Fruit fly (Drosophila melanogaster) whole organism, embryonic: ENCODE results near the gene Rab8.

Experiments used
- Asciz ChIP-seq: fragments of 200-800 bp; sonication (Bioruptor generic); optimal IDR thresholded peaks from 2 replicates; lab custom pipeline; 2017; ENCODE audit warnings: missing biosample characterization, mild to moderate bottlenecking, missing genetic modification characterization, missing genetic modification reagents
- Atf-2 ChIP-seq: fragments of 200-800 bp; sonication (Bioruptor generic); optimal IDR thresholded peaks from 2 replicates; lab custom pipeline; 2016; ENCODE audit warnings: missing biosample characterization, missing genetic modification characterization
- CG11695 ChIP-seq: fragments of 200-800 bp; sonication (Bioruptor generic); IDR thresholded peaks from 3 replicates; pipeline ENCODE4 v1.3.6; 2022; ENCODE audit warnings: missing biosample characterization, missing genetic modification characterization
- CG11696 ChIP-seq: fragments of 200-800 bp; sonication (Bioruptor generic); IDR thresholded peaks from 2 replicates; pipeline ENCODE4 v1.3.6; 2022; ENCODE audit warnings: missing biosample characterization, missing genetic modification characterization
- CG14050 ChIP-seq: fragments of 200-800 bp; sonication (Bioruptor generic); IDR thresholded peaks from 3 replicates; pipeline ENCODE4 v1.3.6; 2022; ENCODE audit warnings: missing biosample characterization, missing genetic modification characterization
- CG17328 ChIP-seq: fragments of 200-800 bp; sonication (Bioruptor generic); IDR thresholded peaks from 2 replicates; pipeline ENCODE4 v1.3.6; 2022; ENCODE audit warnings: missing biosample characterization, missing genetic modification characterization
- CG17361 ChIP-seq: fragments of 200-800 bp; sonication (Bioruptor generic); IDR thresholded peaks from 3 replicates; pipeline ENCODE4 v1.3.6; 2022; ENCODE audit warnings: missing biosample characterization, missing genetic modification characterization
- CG4424 ChIP-seq: fragments of 200-800 bp; sonication (Bioruptor generic); optimal IDR thresholded peaks from 3 replicates; lab custom pipeline; 2016; ENCODE audit warnings: missing biosample characterization, missing genetic modification characterization
- CG8924 ChIP-seq: fragments of 200-800 bp; optimal IDR thresholded peaks from 3 replicates; lab custom pipeline; 2019; ENCODE audit warnings: missing biosample characterization, mild to moderate bottlenecking, missing genetic modification characterization, moderate library complexity
- CG9437 ChIP-seq: fragments of 200-800 bp; sonication (Bioruptor generic); optimal IDR thresholded peaks from 2 replicates; lab custom pipeline; 2018; ENCODE audit warnings: missing biosample characterization, mild to moderate bottlenecking, missing genetic modification characterization
- D ChIP-seq, 2 experiments: fragments of 200-800 bp in 1 of 2; fragments of >200 bp in 1 of 2; sonication (Bioruptor generic) in 1 of 2; optimal IDR thresholded peaks; 2 replicates in 1 of 2; 3 replicates in 1 of 2; lab custom pipeline; 2017; ENCODE audit warnings: mild to moderate bottlenecking in 1 of 2, missing biosample characterization in 1 of 2, missing genetic modification characterization in 1 of 2, missing genetic modification reagents in 1 of 2
- D19A ChIP-seq: fragments of 200-800 bp; optimal IDR thresholded peaks from 3 replicates; lab custom pipeline; 2019; ENCODE audit warnings: missing biosample characterization, mild to moderate bottlenecking, missing genetic modification characterization, moderate library complexity
- Drgx ChIP-seq: fragments of 200-800 bp; sonication (Bioruptor generic); IDR thresholded peaks from 2 replicates; pipeline ENCODE4 v1.3.6; 2022; ENCODE audit warnings: missing biosample characterization, missing genetic modification characterization
- Hand ChIP-seq: fragments of 200-800 bp; sonication (Bioruptor generic); optimal IDR thresholded peaks from 2 replicates; lab custom pipeline; 2017; ENCODE audit warnings: mild to moderate bottlenecking, missing biosample characterization, missing genetic modification reagents, missing genetic modification characterization
- Hr39 ChIP-seq: fragments of >200 bp; optimal IDR thresholded peaks from 2 replicates; lab custom pipeline; 2017
- MESR4 ChIP-seq: fragments of 200-800 bp; sonication (Bioruptor generic); optimal IDR thresholded peaks from 2 replicates; lab custom pipeline; 2018; ENCODE audit warnings: missing biosample characterization, mild to moderate bottlenecking, missing genetic modification characterization, moderate library complexity
- Rx ChIP-seq: fragments of 200-800 bp; sonication (Bioruptor generic); IDR thresholded peaks from 2 replicates; pipeline ENCODE4 v1.3.6; 2022; ENCODE audit warnings: missing biosample characterization, missing genetic modification characterization
- ab ChIP-seq: fragments of 200-800 bp; sonication (Bioruptor generic); optimal IDR thresholded peaks from 2 replicates; lab custom pipeline; 2016; ENCODE audit warnings: missing biosample characterization, missing genetic modification characterization
- aop ChIP-seq: fragments of 200-800 bp; sonication (Bioruptor generic); IDR thresholded peaks from 2 replicates; pipeline ENCODE4 v1.3.6; 2022; ENCODE audit warnings: missing biosample characterization, missing genetic modification characterization
- bowl ChIP-seq: fragments of 200-800 bp; sonication (Bioruptor generic); IDR thresholded peaks from 2 replicates; pipeline ENCODE4 v1.3.6; 2022; ENCODE audit warnings: missing biosample characterization, missing genetic modification characterization
- cato ChIP-seq: fragments of 200-800 bp; sonication (Bioruptor generic); optimal IDR thresholded peaks from 2 replicates; lab custom pipeline; 2016; ENCODE audit warnings: missing biosample characterization, missing genetic modification characterization, borderline replicate concordance
- chif ChIP-seq, 2 experiments: fragments of 200-800 bp; sonication (Bioruptor generic); optimal IDR thresholded peaks; 3 replicates each; lab custom pipeline; 2016; ENCODE audit warnings: missing biosample characterization in 2 of 2, missing genetic modification characterization in 2 of 2
- fd64A ChIP-seq: fragments of 200-800 bp; sonication (Bioruptor generic); optimal IDR thresholded peaks from 3 replicates; lab custom pipeline; 2018; ENCODE audit warnings: missing biosample characterization, mild to moderate bottlenecking, missing genetic modification characterization
- inv ChIP-seq: fragments of 200-800 bp; sonication (Bioruptor generic); IDR thresholded peaks from 2 replicates; pipeline ENCODE4 v1.3.6; 2022; ENCODE audit warnings: missing biosample characterization, missing genetic modification characterization; ENCODE audit not compliant: partially characterized antibody
- lbe ChIP-seq: fragments of 200-800 bp; sonication (Bioruptor generic); optimal IDR thresholded peaks from 2 replicates; lab custom pipeline; 2016; ENCODE audit warnings: missing biosample characterization, mild to moderate bottlenecking, missing genetic modification characterization
- p53 ChIP-seq: fragments of 200-800 bp; sonication (Bioruptor generic); optimal IDR thresholded peaks from 2 replicates; lab custom pipeline; 2016; ENCODE audit warnings: missing biosample characterization, missing genetic modification characterization
- pan ChIP-seq, 4 experiments: fragments of >200 bp in 3 of 4; fragments of 200-800 bp in 1 of 4; sonication (Bioruptor generic) in 1 of 4; optimal IDR thresholded peaks in 3 of 4; IDR thresholded peaks in 1 of 4; 2 replicates each; pipeline versions ENCODE4 v1.3.6 to Lab custom; 2017 to 2022; ENCODE audit warnings: missing biosample characterization in 2 of 4, missing genetic modification characterization in 2 of 4, mixed read lengths in 1 of 4
- phol ChIP-seq: fragments of 200-800 bp; sonication (Bioruptor generic); optimal IDR thresholded peaks from 3 replicates; lab custom pipeline; 2018; ENCODE audit warnings: missing biosample characterization, mild to moderate bottlenecking, missing genetic modification characterization, moderate library complexity
- psq ChIP-seq: fragments of 200-800 bp; sonication (Bioruptor generic); optimal IDR thresholded peaks from 2 replicates; lab custom pipeline; 2017; ENCODE audit warnings: missing biosample characterization, missing genetic modification characterization
- ro ChIP-seq: fragments of 200-800 bp; sonication (Bioruptor generic); IDR thresholded peaks from 2 replicates; pipeline ENCODE4 v1.3.6; 2022; ENCODE audit warnings: missing biosample characterization, missing genetic modification characterization
- sens ChIP-seq: fragments of 200-800 bp; sonication (Bioruptor generic); peaks from one replicate; lab custom pipeline; 2016; ENCODE audit warnings: missing biosample characterization, missing genetic modification characterization
- sens-2 ChIP-seq: fragments of 200-800 bp; sonication (Bioruptor generic); IDR thresholded peaks from 2 replicates; pipeline ENCODE4 v1.3.6; 2022; ENCODE audit warnings: missing biosample characterization, missing genetic modification characterization
- sr ChIP-seq: fragments of 200-800 bp; sonication (Bioruptor generic); IDR thresholded peaks from 3 replicates; pipeline ENCODE4 v1.3.6; 2022; ENCODE audit warnings: missing biosample characterization, missing genetic modification characterization
- tna ChIP-seq: fragments of 200-800 bp; sonication (Bioruptor generic); IDR thresholded peaks from 2 replicates; pipeline ENCODE4 v1.3.6; 2022; ENCODE audit warnings: missing biosample characterization, missing genetic modification characterization; ENCODE audit not compliant: partially characterized antibody
- toy ChIP-seq: fragments of 200-800 bp; sonication (Bioruptor generic); IDR thresholded peaks from 2 replicates; pipeline ENCODE4 v1.3.6; 2022; ENCODE audit warnings: missing biosample characterization, missing genetic modification characterization
- vvl ChIP-seq: fragments of 200-800 bp; sonication (Bioruptor generic); IDR thresholded peaks from 2 replicates; pipeline ENCODE4 v1.3.6; 2022; ENCODE audit warnings: missing biosample characterization, missing genetic modification characterization

The Rab8 gene

DNA sequence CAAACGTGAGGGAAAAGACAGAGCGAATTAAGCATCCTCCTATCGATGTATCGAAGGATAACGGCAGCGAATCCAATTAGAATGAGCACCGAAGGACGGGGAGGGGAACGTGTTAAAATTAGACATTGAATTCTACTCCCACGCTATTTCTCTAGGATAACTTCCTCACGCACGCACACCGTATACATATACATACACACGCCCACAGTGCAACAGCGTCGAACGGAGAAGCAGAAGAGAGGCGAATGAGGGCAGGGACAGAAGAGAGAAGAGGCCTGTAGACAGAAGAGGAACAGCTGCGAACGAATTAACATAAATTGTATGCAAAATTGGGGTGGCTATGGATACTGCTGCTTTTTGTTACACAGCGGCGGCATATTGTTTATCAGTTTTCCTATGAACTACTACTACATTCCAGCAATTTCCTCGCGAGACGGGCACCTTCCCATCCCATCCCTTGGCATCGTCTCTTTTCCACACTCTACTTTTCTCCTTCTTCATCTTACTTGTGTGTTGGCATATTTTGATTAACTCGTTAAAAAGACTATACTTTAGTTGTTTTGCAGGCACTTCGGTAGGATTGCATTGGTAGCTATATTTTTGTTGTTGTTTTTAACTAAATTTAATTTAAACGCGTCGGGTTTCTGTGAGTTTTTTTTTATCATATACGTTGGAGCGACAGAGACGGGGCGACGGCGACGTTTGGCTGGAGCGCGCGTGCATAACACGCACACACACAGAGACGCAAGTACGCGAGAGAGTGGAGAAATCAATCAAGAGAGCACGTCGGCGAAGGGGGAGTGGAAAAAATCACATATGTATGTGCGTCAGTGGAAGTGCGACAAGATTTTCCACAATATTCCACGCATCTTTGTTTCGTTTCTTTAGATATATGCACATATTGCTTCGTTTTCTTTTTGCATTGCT, 37.6 kb upstream of the Rab8 start (continued):
- TF ChIP-seq ab (GFP tag; lab: Kevin White, UChicago): no peak
- TF ChIP-seq sr (GFP tag; lab: Robert Waterston, UW): peak; percentile 96
- TF ChIP-seq MESR4 (GFP tag; lab: Kevin White, UChicago): no peak
- TF ChIP-seq fd64A (GFP tag; lab: Kevin White, UChicago): no peak
- TF ChIP-seq pan (optimal IDR thresholded peaks at IDR 0.05; lab: Kevin White, UChicago): no peak
- TF ChIP-seq pan (GFP tag; optimal IDR thresholded peaks at IDR 0.05 in 1 of 2, IDR thresholded peaks at IDR 0.05 in 1 of 2): no peak
- no peak for TF ChIP-seq aop
- no peak for TF ChIP-seq p53 (GFP tag; lab: Kevin White, UChicago)
- peak; percentile 76 for TF ChIP-seq vvl
- TF ChIP-seq phol (tag; lab: Kevin White, UChicago): no peak
- TF ChIP-seq CG9437 (GFP tag; lab: Kevin White, UChicago): no peak
- no peak for TF ChIP-seq Rx (GFP tag; lab: Robert Waterston, UW)
- peak; percentile 49 for TF ChIP-seq Hand
- TF ChIP-seq toy (GFP tag; lab: Robert Waterston, UW): no peak
- TF ChIP-seq lbe (GFP tag; lab: Kevin White, UChicago): no peak
- TF ChIP-seq psq (GFP tag; lab: Kevin White, UChicago): no peak
- peak; percentile 8 for TF ChIP-seq Asciz (GFP tag; lab: Kevin White, UChicago)
- no peak for TF ChIP-seq CG11696
- TF ChIP-seq bowl: no peak
- no peak for TF ChIP-seq ro
- no peak for TF ChIP-seq CG4424 (GFP tag; lab: Kevin White, UChicago)
- TF ChIP-seq CG17361 (GFP tag; lab: Robert Waterston, UW): no peak
- no peak for TF ChIP-seq cato (GFP tag; lab: Kevin White, UChicago)
- no peak for TF ChIP-seq CG8924 (tag; lab: Kevin White, UChicago)
- TF ChIP-seq Drgx (GFP tag; lab: Robert Waterston, UW): no peak
- TF ChIP-seq sens-2 (GFP tag; lab: Robert Waterston, UW): no peak

- no peak for TF ChIP-seq CG17328
- TF ChIP-seq CG14050 (GFP tag; lab: Robert Waterston, UW): 0 out of 3 replicates have a peak, but pooled peaks have one; percentile 2
- TF ChIP-seq Asciz (GFP tag; lab: Kevin White, UChicago): peak; percentile 6
- TF ChIP-seq sens: peak; percentile 70
- peak; percentile 35 for TF ChIP-seq phol (tag; lab: Kevin White, UChicago)
- TF ChIP-seq tna (GFP tag; lab: Robert Waterston, UW): 0 out of 2 replicates have a peak, but pooled peaks have one; percentile 20
- TF ChIP-seq inv (GFP tag; lab: Robert Waterston, UW): no peak
- no peak for TF ChIP-seq Hr39 (lab: Kevin White, UChicago)
- TF ChIP-seq Atf-2: peak; percentile 7
- TF ChIP-seq psq (GFP tag; lab: Kevin White, UChicago): no peak
- peak in 1 of 2 experiments; percentile 2 for TF ChIP-seq chif (GFP tag; optimal IDR thresholded peaks at IDR 0.05; lab: Kevin White, UChicago)
- TF ChIP-seq CG11695: 0 out of 3 replicates have a peak, but pooled peaks have one; percentile 14
- no peak for TF ChIP-seq D (optimal IDR thresholded peaks at IDR 0.05; lab: Kevin White, UChicago)
- TF ChIP-seq D (GFP tag; optimal IDR thresholded peaks at IDR 0.05; lab: Kevin White, UChicago): peak; percentile 18
- TF ChIP-seq D19A (tag; lab: Kevin White, UChicago): peak; percentile 59
Measured at dm6 chr3L:19907706-19908070, 36.8 kb upstream of the Rab8 start.
